Fruit fly (Drosophila melanogaster): ENCODE results near the gene CG4161.

DNA sequence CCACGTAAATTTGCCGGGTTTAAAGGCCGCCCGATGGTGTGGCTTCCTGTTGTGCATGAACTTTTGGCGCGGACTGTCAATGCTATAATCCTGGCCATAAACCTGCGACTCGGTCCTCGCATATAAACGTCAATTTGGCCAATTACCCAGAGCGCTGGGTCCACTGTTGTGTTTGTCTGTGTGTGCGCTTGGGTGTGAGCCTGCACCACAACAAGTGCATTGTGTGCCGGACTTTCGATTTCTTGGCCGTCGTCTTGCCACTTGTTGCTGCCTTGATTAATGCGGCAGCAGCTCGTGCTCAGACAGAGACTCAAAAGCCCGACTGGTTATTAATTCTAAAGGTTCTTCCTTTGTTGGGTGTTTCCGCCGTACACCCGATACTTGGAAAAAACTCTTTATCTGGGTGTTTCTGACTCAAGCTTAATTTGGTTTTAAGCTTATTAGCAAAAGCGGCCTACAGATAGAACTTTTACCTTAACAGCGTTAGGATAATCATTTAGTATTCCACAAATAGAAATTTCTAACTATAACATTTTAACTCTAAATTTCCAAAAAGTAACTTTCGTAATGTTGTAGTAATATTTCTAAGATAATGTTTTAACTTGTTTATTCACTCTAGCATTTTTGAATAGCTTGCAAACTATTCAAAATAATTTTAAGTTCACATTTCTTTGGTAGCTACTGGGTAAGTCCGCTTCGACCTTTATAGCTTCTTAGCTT is 45.1 kb upstream of the CG4161 start:
- TF ChIP-seq toe (GFP tag; optimal IDR thresholded peaks at IDR 0.05) (no peak), Hr96 (GFP tag; optimal IDR thresholded peaks at IDR 0.05) (no peak), CG5204 (GFP tag; optimal IDR thresholded peaks at IDR 0.05) (no peak), CG7101 (tag; optimal IDR thresholded peaks at IDR 0.05) (no peak), Mnt (GFP tag; optimal IDR thresholded peaks at IDR 0.05) (no peak), CG14711 (tag; optimal IDR thresholded peaks at IDR 0.05) (no peak)

Measured in whole organism, adult.